Fruit fly (Drosophila melanogaster) whole organism, embryonic: Measurements from ENCODE around the gene CG13898.

Source experiments
- ATbp ChIP-seq: fragments of 200-800 bp; sonication (Bioruptor generic); optimal IDR thresholded peaks from 2 replicates; lab custom pipeline; 2017; ENCODE audit warnings: missing biosample characterization, mild to moderate bottlenecking, missing genetic modification characterization, missing genetic modification reagents
- Awh ChIP-seq: fragments of 200-800 bp; sonication (Bioruptor generic); IDR thresholded peaks from 2 replicates; pipeline ENCODE4, ENCODE4 v1.3.6; 2022; ENCODE audit warnings: missing biosample characterization, missing genetic modification characterization
- CG10565 ChIP-seq: fragments of 200-800 bp; sonication (Bioruptor generic); optimal IDR thresholded peaks from 3 replicates; lab custom pipeline; 2016; ENCODE audit warnings: missing biosample characterization, mild to moderate bottlenecking, missing genetic modification characterization
- CG11504 ChIP-seq: fragments of 200-800 bp; sonication (Bioruptor generic); optimal IDR thresholded peaks from 3 replicates; lab custom pipeline; 2019; ENCODE audit warnings: missing biosample characterization, mild to moderate bottlenecking, missing genetic modification characterization, moderate library complexity
- CG1603 ChIP-seq: fragments of 200-800 bp; sonication (Bioruptor generic); optimal IDR thresholded peaks from 2 replicates; lab custom pipeline; 2019; ENCODE audit warnings: missing biosample characterization, mild to moderate bottlenecking, missing genetic modification characterization, moderate library complexity
- CG17359 ChIP-seq: fragments of 200-800 bp; sonication (Bioruptor generic); optimal IDR thresholded peaks from 3 replicates; lab custom pipeline; 2018; ENCODE audit warnings: missing biosample characterization, mild to moderate bottlenecking, missing genetic modification characterization, moderate library complexity
- CG30403 ChIP-seq: fragments of 200-800 bp; sonication (Bioruptor generic); optimal IDR thresholded peaks from 3 replicates; lab custom pipeline; 2016; ENCODE audit warnings: missing biosample characterization, missing genetic modification characterization
- CG3847 ChIP-seq: fragments of 200-800 bp; sonication (Bioruptor generic); IDR thresholded peaks from 2 replicates; pipeline ENCODE4 v1.3.6; 2022; ENCODE audit warnings: missing biosample characterization, missing genetic modification characterization
- CG4360 ChIP-seq: fragments of 200-800 bp; sonication (Bioruptor generic); IDR thresholded peaks from 2 replicates; pipeline ENCODE4 v1.3.6; 2022; ENCODE audit warnings: missing biosample characterization, missing genetic modification characterization
- CG4854 ChIP-seq: fragments of 200-800 bp; sonication (Bioruptor generic); optimal IDR thresholded peaks from 2 replicates; lab custom pipeline; 2016; ENCODE audit warnings: missing biosample characterization, missing genetic modification characterization, inconsistent platforms
- CG6254 ChIP-seq: fragments of 200-800 bp; sonication (Bioruptor generic); optimal IDR thresholded peaks from 3 replicates; lab custom pipeline; 2017; ENCODE audit warnings: mild to moderate bottlenecking, missing biosample characterization, missing genetic modification reagents, missing genetic modification characterization
- CG6689 ChIP-seq: fragments of 200-800 bp; sonication (Bioruptor generic); IDR thresholded peaks from 2 replicates; pipeline ENCODE4 v1.3.6; 2022; ENCODE audit warnings: missing biosample characterization, missing genetic modification characterization
- CG8388 ChIP-seq: fragments of 200-800 bp; sonication (Bioruptor generic); optimal IDR thresholded peaks from 2 replicates; lab custom pipeline; 2019; ENCODE audit warnings: missing biosample characterization, mild to moderate bottlenecking, missing genetic modification characterization, moderate library complexity
- CG9727 ChIP-seq: fragments of 200-800 bp; sonication (Bioruptor generic); optimal IDR thresholded peaks from 3 replicates; lab custom pipeline; 2017; ENCODE audit warnings: missing biosample characterization, mild to moderate bottlenecking, missing genetic modification characterization
- Camta ChIP-seq: fragments of 200-800 bp; sonication (Bioruptor generic); optimal IDR thresholded peaks from 2 replicates; lab custom pipeline; 2016; ENCODE audit warnings: missing biosample characterization, missing genetic modification characterization
- D ChIP-seq, 2 experiments: fragments of 200-800 bp in 1 of 2; fragments of >200 bp in 1 of 2; sonication (Bioruptor generic) in 1 of 2; optimal IDR thresholded peaks; 2 replicates in 1 of 2; 3 replicates in 1 of 2; lab custom pipeline; 2017; ENCODE audit warnings: mild to moderate bottlenecking in 1 of 2, missing biosample characterization in 1 of 2, missing genetic modification characterization in 1 of 2, missing genetic modification reagents in 1 of 2
- Drgx ChIP-seq: fragments of 200-800 bp; sonication (Bioruptor generic); IDR thresholded peaks from 2 replicates; pipeline ENCODE4 v1.3.6; 2022; ENCODE audit warnings: missing biosample characterization, missing genetic modification characterization
- Ets65A ChIP-seq: fragments of 200-800 bp; sonication (Bioruptor generic); peaks from one replicate; lab custom pipeline; 2016; ENCODE audit warnings: missing biosample characterization, missing genetic modification characterization
- Lhr ChIP-seq: fragments of 200-800 bp; sonication (Bioruptor generic); optimal IDR thresholded peaks from 3 replicates; lab custom pipeline; 2017; ENCODE audit warnings: mild to moderate bottlenecking, missing biosample characterization, missing genetic modification reagents, missing genetic modification characterization
- Med ChIP-seq: fragments of 200-800 bp; sonication (Bioruptor generic); peaks from one replicate; lab custom pipeline; 2016; ENCODE audit warnings: missing biosample characterization, missing genetic modification characterization, mild to moderate bottlenecking, inconsistent platforms, moderate library complexity
- Mes4 ChIP-seq: fragments of 200-800 bp; sonication (Bioruptor generic); optimal IDR thresholded peaks from 2 replicates; lab custom pipeline; 2016; ENCODE audit warnings: missing biosample characterization, missing genetic modification characterization
- Oli ChIP-seq: fragments of 200-800 bp; sonication (Bioruptor generic); optimal IDR thresholded peaks from 2 replicates; lab custom pipeline; 2018; ENCODE audit warnings: missing biosample characterization, mild to moderate bottlenecking, missing genetic modification characterization, moderate library complexity
- Sox102F ChIP-seq: fragments of 200-800 bp; sonication (Bioruptor generic); optimal IDR thresholded peaks from 2 replicates; lab custom pipeline; 2018; ENCODE audit warnings: missing biosample characterization, mild to moderate bottlenecking, missing genetic modification characterization, moderate library complexity
- Spps ChIP-seq: fragments of 200-800 bp; sonication (Bioruptor generic); optimal IDR thresholded peaks from 2 replicates; lab custom pipeline; 2018; ENCODE audit warnings: missing biosample characterization, mild to moderate bottlenecking, missing genetic modification characterization
- Ssrp ChIP-seq: fragments of 200-800 bp; sonication (Bioruptor generic); optimal IDR thresholded peaks from 2 replicates; lab custom pipeline; 2018; ENCODE audit warnings: missing biosample characterization, mild to moderate bottlenecking, missing genetic modification characterization, moderate library complexity
- Trl ChIP-seq, 3 experiments: fragments of >200 bp in 2 of 3; fragments of 200-800 bp in 1 of 3; sonication (Bioruptor generic) in 1 of 3; optimal IDR thresholded peaks; 2 replicates in 1 of 3; 3 replicates in 2 of 3; lab custom pipeline; 2016 to 2017; ENCODE audit warnings: missing biosample characterization in 1 of 3, missing genetic modification characterization in 1 of 3
- aop ChIP-seq: fragments of 200-800 bp; sonication (Bioruptor generic); IDR thresholded peaks from 2 replicates; pipeline ENCODE4 v1.3.6; 2022; ENCODE audit warnings: missing biosample characterization, missing genetic modification characterization
- bsh ChIP-seq, 2 experiments: fragments of 200-800 bp; sonication (Bioruptor generic); optimal IDR thresholded peaks; 2 replicates each; lab custom pipeline; 2017 to 2018; ENCODE audit warnings: mild to moderate bottlenecking in 2 of 2, missing biosample characterization in 2 of 2, missing genetic modification characterization in 2 of 2, moderate library complexity in 1 of 2
- dmrt99B ChIP-seq: fragments of 200-800 bp; sonication (Bioruptor generic); optimal IDR thresholded peaks from 2 replicates; lab custom pipeline; 2018; ENCODE audit warnings: missing biosample characterization, mild to moderate bottlenecking, missing genetic modification characterization, moderate library complexity
- ewg ChIP-seq: fragments of 200-800 bp; sonication (Bioruptor generic); optimal IDR thresholded peaks from 3 replicates; lab custom pipeline; 2017; ENCODE audit warnings: mild to moderate bottlenecking, missing biosample characterization, missing genetic modification reagents, missing genetic modification characterization
- fd96Cb ChIP-seq: fragments of 200-800 bp; sonication (Bioruptor generic); optimal IDR thresholded peaks from 2 replicates; lab custom pipeline; 2018; ENCODE audit warnings: missing biosample characterization, mild to moderate bottlenecking, missing genetic modification characterization, moderate library complexity
- gem ChIP-seq: fragments of 200-800 bp; sonication (Bioruptor generic); optimal IDR thresholded peaks from 2 replicates; lab custom pipeline; 2019; ENCODE audit warnings: missing biosample characterization, mild to moderate bottlenecking, missing genetic modification characterization, moderate library complexity
- gsb-n ChIP-seq: fragments of 200-800 bp; sonication (Bioruptor generic); optimal IDR thresholded peaks from 3 replicates; lab custom pipeline; 2018; ENCODE audit warnings: missing biosample characterization, mild to moderate bottlenecking, missing genetic modification characterization
- nmo ChIP-seq: fragments of 200-800 bp; sonication (Bioruptor generic); optimal IDR thresholded peaks from 2 replicates; lab custom pipeline; 2018; ENCODE audit warnings: missing biosample characterization, mild to moderate bottlenecking, missing genetic modification characterization, moderate library complexity
- pum ChIP-seq: fragments of 200-800 bp; sonication (Bioruptor generic); optimal IDR thresholded peaks from 2 replicates; lab custom pipeline; 2016; ENCODE audit warnings: missing biosample characterization, missing genetic modification characterization
- repo ChIP-seq: fragments of 200-800 bp; sonication (Bioruptor generic); optimal IDR thresholded peaks from 2 replicates; lab custom pipeline; 2016; ENCODE audit warnings: missing biosample characterization, missing genetic modification characterization
- row ChIP-seq: fragments of 200-800 bp; sonication (Bioruptor generic); IDR thresholded peaks from 3 replicates; pipeline ENCODE4 v1.3.6; 2022; ENCODE audit warnings: missing biosample characterization, missing genetic modification characterization
- sens ChIP-seq: fragments of 200-800 bp; sonication (Bioruptor generic); peaks from one replicate; lab custom pipeline; 2016; ENCODE audit warnings: missing biosample characterization, missing genetic modification characterization
- shn ChIP-seq: fragments of 200-800 bp; sonication (Bioruptor generic); optimal IDR thresholded peaks from 3 replicates; lab custom pipeline; 2016; ENCODE audit warnings: missing biosample characterization, missing genetic modification characterization
- ttk ChIP-seq: fragments of 200-800 bp; sonication (Bioruptor generic); IDR thresholded peaks from 2 replicates; pipeline ENCODE4 v2.1.2; 2022; ENCODE audit warnings: missing biosample characterization, missing genetic modification characterization
- twi ChIP-seq: fragments of 200-800 bp; optimal IDR thresholded peaks from 2 replicates; lab custom pipeline; 2019; ENCODE audit warnings: missing biosample characterization, mild to moderate bottlenecking, missing genetic modification characterization, moderate library complexity
- vvl ChIP-seq: fragments of 200-800 bp; sonication (Bioruptor generic); IDR thresholded peaks from 2 replicates; pipeline ENCODE4 v1.3.6; 2022; ENCODE audit warnings: missing biosample characterization, missing genetic modification characterization

The CG13898 gene

dm6 chr3L:788961-789360, 14.9 kb downstream of the CG13898 start:
- TF ChIP-seq twi (peak; percentile 11), sens (peak; percentile 41), row (GFP tag; lab: Robert Waterston, UW) (no peak)
- TF ChIP-seq, all 482 proteins: peak for 2

- TF ChIP-seq CG4360 (GFP tag; lab: Robert Waterston, UW) (0 out of 2 replicates have a peak, but pooled peaks have one; percentile 10), Mes4 (GFP tag; lab: Kevin White, UChicago) (no peak), Camta (GFP tag; lab: Kevin White, UChicago) (no peak), Awh (0 out of 2 replicates have a peak, but pooled peaks have one; percentile 20), nmo (peak; percentile 10), Ssrp (tag; lab: Kevin White, UChicago) (peak; percentile 6), CG3847 (GFP tag; lab: Robert Waterston, UW) (no peak), vvl (GFP tag; lab: Robert Waterston, UW) (peak; percentile 25; the same call in 1 of the 2 replicates), aop (GFP tag; lab: Robert Waterston, UW) (no peak), Drgx (GFP tag; lab: Robert Waterston, UW) (peak; percentile 93), sens (peak; percentile 74), Trl (optimal IDR thresholded peaks at IDR 0.05; lab: Kevin White, UChicago) (no peak), Trl (GFP tag; optimal IDR thresholded peaks at IDR 0.05; lab: Kevin White, UChicago) (no peak), D (optimal IDR thresholded peaks at IDR 0.05; lab: Kevin White, UChicago) (no peak), D (GFP tag; optimal IDR thresholded peaks at IDR 0.05; lab: Kevin White, UChicago) (no peak), Sox102F (GFP tag; lab: Kevin White, UChicago) (peak; percentile 50), CG1603 (tag; lab: Kevin White, UChicago) (peak; percentile 29), ewg (peak; percentile 22), ttk (GFP tag; lab: Robert Waterston, UW) (peak; percentile 48; the same call in 1 of the 2 replicates), CG8388 (GFP tag; lab: Kevin White, UChicago) (peak; percentile 14), gsb-n (peak; percentile 8), shn (no peak), CG11504 (peak; percentile 6), Med (GFP tag; lab: Kevin White, UChicago) (peak; percentile 7), CG10565 (GFP tag; lab: Kevin White, UChicago) (no peak), Lhr (GFP tag; lab: Kevin White, UChicago) (no peak), CG17359 (peak; percentile 16), CG30403 (GFP tag; lab: Kevin White, UChicago) (peak; percentile 0), Oli (tag; lab: Kevin White, UChicago) (peak; percentile 31), fd96Cb (peak; percentile 12), gem (tag; lab: Kevin White, UChicago) (peak; percentile 29), repo (GFP tag; lab: Kevin White, UChicago) (no peak), Spps (tag; lab: Kevin White, UChicago) (no peak), CG9727 (GFP tag; lab: Kevin White, UChicago) (no peak), bsh (GFP tag; optimal IDR thresholded peaks at IDR 0.05; lab: Kevin White, UChicago) (peak; percentile 12 to 31), CG6689 (GFP tag; lab: Robert Waterston, UW) (0 out of 2 replicates have a peak, but pooled peaks have one; percentile 20), CG4854 (GFP tag; lab: Kevin White, UChicago) (no peak), Ets65A (GFP tag; lab: Kevin White, UChicago) (no peak), ATbp (GFP tag; lab: Kevin White, UChicago) (peak; percentile 43), dmrt99B (tag; lab: Kevin White, UChicago) (peak; percentile 30), pum (no peak), CG6254 (GFP tag; lab: Kevin White, UChicago) (no peak)
Measured at dm6 chr3L:787635-788034, 16.2 kb downstream of the CG13898 start.
